Worm (Caenorhabditis elegans) whole organism, dauer: ENCODE measurements around the gene F41D9.2.

ENCODE experiments used
- unc-62 ChIP-seq: sonication (generic microtip); optimal IDR thresholded peaks from 2 replicates; lab custom pipeline; 2017; ENCODE audit warnings: missing biosample characterization, missing genetic modification reagents, missing genetic modification characterization

F41D9.2 gene

ce11 chrX:8408267-8408666 is 23.5 kb upstream of the F41D9.2 start, which contains the start of gene sulp-3:
Gene sulp-3, minus strand, starts transcription at chrX:8408367.
- TF ChIP-seq unc-62 (GFP tag; lab: Kevin White, UChicago): no peak

- TF ChIP-seq unc-62 (GFP tag; lab: Kevin White, UChicago): no peak
Measured at ce11 chrX:8406815-8407214, 22.1 kb upstream of the F41D9.2 start.

ce11 chrX:8404308-8405085 is 19.8 kb upstream of the F41D9.2 start:
- TF ChIP-seq unc-62 (GFP tag; lab: Kevin White, UChicago): no peak

DNA sequence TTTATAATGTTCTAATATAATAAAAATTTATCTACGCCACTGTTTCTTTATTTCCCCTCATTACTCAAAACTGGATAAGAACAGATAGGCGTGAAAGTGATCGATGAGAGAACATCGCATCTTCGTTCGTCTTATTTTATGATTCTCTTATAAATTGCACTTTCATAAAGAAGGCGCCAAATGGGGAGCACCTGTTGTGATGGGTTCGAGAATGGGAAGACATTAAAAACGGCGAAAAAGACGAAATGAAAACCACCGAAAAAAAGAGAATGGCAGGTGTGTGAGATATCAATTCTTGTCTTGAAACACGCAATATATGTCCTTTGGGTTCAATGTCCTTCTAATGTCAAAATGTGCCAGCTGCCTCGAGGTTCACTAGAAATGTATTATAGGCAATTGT is 9.5 kb upstream of the F41D9.2 start:
- TF ChIP-seq unc-62 (GFP tag; lab: Kevin White, UChicago): no peak

ce11 chrX:8392539-8392996 is 7.8 kb upstream of the F41D9.2 start, which contains the start of gene wrk-1:
Gene wrk-1, minus strand, starts transcription at chrX:8392589.
- TF ChIP-seq unc-62 (GFP tag; lab: Kevin White, UChicago): no peak

DNA sequence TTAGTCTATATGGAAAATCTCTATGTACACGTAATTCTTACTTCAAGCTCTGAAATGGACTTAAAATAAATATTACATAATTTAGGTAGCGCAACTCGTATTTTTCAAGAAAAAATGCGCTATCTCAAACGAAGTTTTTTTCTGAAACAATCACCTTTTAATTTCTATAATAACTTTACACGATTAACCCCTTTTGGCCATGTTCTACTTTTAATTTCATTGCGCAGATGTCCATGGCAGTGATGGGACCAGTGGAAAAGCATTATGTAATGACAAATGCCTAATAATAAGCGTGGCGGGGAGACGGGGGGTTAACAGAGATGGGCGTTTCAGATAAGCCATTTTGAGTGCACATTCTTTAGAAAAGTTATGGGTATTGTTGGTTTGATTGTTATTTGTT is 6.8 kb upstream of the F41D9.2 start:
- TF ChIP-seq unc-62 (GFP tag; lab: Kevin White, UChicago): no peak

DNA sequence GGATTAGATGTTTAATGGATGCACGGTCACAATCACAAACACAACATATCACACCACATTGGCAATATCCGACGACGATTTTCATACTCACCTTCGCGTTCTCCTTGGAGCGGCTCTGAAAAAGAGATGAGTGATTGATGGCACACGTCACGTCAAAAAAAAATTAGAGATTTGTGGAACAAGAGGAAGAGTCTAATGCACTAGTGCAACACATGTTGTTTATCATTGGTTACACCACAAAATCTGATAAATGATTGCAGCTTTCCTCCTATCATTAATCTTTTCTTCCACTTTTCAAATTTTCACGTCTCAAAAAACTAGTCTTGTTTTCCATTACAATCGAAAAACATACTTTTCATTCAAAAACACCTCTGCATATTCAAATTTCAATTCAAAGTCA is 5.8 kb upstream of the F41D9.2 start:
- TF ChIP-seq unc-62 (GFP tag; lab: Kevin White, UChicago): no peak

DNA sequence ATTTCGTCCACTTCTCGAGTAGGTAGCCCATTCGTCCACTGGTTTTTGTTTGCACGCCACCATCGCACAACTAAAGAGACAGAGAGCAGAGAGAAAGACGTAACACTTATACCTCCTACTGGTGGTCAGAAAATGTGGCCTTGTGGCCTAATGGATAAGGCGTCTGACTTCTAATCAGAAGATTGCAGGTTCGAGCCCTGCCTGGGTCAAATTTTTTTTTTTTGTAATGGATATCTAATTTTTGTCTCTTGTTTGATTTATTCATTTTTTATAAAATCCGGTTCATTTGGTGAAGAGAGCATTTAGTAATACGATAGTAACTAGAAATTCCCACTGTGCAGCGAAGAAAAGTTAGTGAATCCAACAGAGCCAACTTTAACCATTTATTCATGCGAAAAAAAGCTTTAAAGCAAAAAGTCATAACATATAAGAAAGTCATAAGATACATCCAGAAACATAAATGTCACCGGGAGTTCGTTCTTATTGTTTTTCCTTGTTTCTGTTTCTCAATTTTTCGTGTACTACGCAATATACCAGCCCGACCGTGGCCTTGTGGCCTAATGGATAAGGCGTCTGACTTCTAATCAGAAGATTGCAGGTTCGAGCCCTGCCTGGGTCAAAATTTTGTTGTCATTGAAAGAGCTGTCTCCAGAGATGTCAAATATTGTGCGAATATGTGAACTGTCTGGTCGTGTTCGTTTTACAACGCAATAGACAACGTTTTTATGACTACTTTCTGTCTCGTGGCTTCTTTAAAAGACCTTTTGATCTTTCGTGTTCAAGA is 1.5 kb upstream of the F41D9.2 start:
- TF ChIP-seq unc-62 (GFP tag; lab: Kevin White, UChicago): no peak

DNA sequence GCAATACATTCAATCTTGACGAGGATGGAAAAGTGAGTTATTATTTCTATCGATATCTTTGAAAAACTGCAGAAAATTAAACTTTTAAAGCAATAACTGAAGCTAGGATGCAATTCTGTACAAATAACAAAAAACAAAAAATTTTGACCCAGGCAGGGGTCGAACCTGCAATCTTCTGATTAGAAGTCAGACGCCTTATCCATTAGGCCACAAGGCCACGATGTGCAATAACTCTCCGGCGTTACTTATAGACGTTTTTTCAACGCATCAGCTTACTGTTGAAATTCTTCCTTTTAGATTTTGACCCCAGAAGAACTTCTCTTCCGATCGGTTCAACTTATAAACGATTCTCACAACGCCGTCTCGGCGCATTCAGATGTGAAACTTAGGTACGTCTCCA is 3.1 kb downstream of the F41D9.2 start:
- no peak for TF ChIP-seq unc-62 (GFP tag; lab: Kevin White, UChicago)

- no peak for TF ChIP-seq unc-62 (GFP tag; lab: Kevin White, UChicago)
Measured at ce11 chrX:8378312-8378711, 6.4 kb downstream of the F41D9.2 start, which contains the start of gene tbc-18. Gene tbc-18, plus strand, starts transcription at chrX:8378557.

DNA sequence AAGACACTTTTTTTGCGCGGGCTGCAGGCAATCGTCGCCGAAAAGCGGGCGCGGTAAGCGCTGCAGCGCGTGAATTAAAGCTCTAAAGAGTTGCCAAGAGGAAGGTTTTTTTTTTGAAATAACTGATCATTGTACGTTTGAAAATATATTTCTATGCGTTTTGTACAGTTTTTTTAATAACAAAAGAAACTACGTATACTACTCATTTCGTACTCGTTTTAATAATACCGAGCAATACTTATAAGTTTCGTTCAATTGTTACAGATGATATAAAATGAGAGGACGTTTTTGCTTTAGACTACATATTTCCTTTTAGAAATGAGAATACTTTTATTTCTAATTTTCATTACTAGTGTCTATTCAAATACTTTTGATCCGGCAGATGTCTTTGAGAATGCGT is 12.8 kb downstream of the F41D9.2 start, which contains the start of gene nep-15:
Gene nep-15 (plus strand): TSS at position 301 of the 400 bp plus-strand sequence.
- TF ChIP-seq unc-62 (GFP tag; lab: Kevin White, UChicago): no peak

DNA sequence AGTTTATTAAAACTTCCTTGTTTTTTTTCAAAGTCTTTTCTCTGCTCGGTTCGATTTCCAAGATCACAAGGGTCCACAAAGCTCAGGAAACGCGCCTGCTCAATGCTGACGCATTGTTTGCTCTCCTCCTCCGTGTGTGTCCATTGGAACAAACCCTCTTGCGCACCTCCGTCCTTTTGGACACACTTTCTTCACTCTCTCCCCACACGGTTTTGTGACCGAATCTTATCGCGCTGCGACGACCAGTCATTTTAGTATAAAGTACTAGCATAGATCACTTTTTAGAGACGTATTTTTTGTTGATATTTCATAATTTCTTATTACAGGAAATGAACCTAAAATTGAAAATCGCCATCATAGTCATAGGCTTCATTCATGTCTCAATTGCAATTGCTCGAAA is 16.5 kb downstream of the F41D9.2 start:
- no peak for TF ChIP-seq unc-62 (GFP tag; lab: Kevin White, UChicago)

DNA sequence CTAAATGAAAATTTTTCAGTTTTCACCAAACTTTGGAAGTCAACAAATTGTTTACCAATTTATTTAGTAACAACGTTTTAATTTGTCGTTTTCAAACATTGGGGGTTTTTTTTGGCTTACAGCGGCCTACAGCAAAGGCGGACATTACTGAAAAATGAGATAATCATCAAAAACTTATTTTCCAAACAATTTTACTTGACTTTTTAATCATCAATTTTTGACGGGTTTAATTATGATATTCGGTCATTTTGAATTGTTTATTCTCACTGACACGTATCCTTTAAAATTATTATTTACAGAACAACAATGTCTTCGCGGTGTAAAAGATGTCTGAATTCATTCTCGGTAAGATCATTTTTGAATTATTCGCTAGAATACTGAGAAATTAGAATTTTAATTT is 17.2 kb downstream of the F41D9.2 start, which contains the start of gene F40B5.2:
Gene F40B5.2 (plus strand): TSS at position 301 of the 400 bp plus-strand sequence.
- TF ChIP-seq unc-62 (GFP tag; lab: Kevin White, UChicago): no peak

ce11 chrX:8362379-8362778 is 22.4 kb downstream of the F41D9.2 start:
- TF ChIP-seq unc-62 (GFP tag; lab: Kevin White, UChicago): no peak

- no peak for TF ChIP-seq unc-62 (GFP tag; lab: Kevin White, UChicago)
Measured at ce11 chrX:8356305-8356704, 28.4 kb downstream of the F41D9.2 start.

DNA sequence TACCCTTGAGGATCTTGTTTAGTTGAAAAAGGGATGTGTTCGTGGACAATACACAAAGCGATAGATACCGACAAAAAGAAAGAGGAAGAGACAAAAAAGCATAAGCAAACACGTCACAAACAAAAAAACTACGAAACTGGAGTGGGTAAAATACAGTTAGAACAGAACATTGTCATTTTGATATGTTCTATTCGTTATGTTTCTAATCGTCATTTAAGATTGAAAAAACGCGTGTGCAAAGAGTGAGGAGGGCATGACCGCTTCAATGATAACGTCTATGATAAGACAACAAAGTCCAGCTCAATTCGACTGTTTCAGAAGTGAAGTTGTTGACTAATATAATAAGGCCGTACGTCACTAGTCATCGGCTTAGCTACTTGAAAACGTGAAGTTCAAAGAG is 29.4 kb downstream of the F41D9.2 start:
- no peak for TF ChIP-seq unc-62 (GFP tag; lab: Kevin White, UChicago)
